Fruit fly (Drosophila melanogaster) whole organism, embryonic: ENCODE data around the gene Irc.
A peak's percentile ranks its signal among the peaks of the same experiment; 100 is the strongest.

Source experiments
- CG10209 ChIP-seq: fragments of 200-800 bp; sonication (Bioruptor generic); optimal IDR thresholded peaks from 3 replicates; lab custom pipeline; 2017; ENCODE audit warnings: missing biosample characterization, mild to moderate bottlenecking, missing genetic modification characterization, missing genetic modification reagents
- CG10366 ChIP-seq: fragments of 200-800 bp; sonication (Bioruptor generic); IDR thresholded peaks from 2 replicates; pipeline ENCODE4 v1.3.6; 2022; ENCODE audit warnings: missing biosample characterization, missing genetic modification characterization
- CG10431 ChIP-seq: fragments of 200-800 bp; sonication (Bioruptor generic); optimal IDR thresholded peaks from 3 replicates; lab custom pipeline; 2018; ENCODE audit warnings: missing biosample characterization, mild to moderate bottlenecking, missing genetic modification characterization
- CG11085 ChIP-seq: fragments of 200-800 bp; sonication (Bioruptor generic); IDR thresholded peaks from 2 replicates; pipeline ENCODE4 v1.3.6; 2022; ENCODE audit warnings: missing biosample characterization, missing genetic modification characterization
- CG11723 ChIP-seq: fragments of 200-800 bp; sonication (Bioruptor generic); optimal IDR thresholded peaks from 2 replicates; lab custom pipeline; 2017; ENCODE audit warnings: missing biosample characterization, mild to moderate bottlenecking, missing genetic modification characterization
- CG12744 ChIP-seq: fragments of 200-800 bp; sonication (Bioruptor generic); optimal IDR thresholded peaks from 2 replicates; lab custom pipeline; 2016; ENCODE audit warnings: missing biosample characterization, missing genetic modification characterization
- CG14050 ChIP-seq: fragments of 200-800 bp; sonication (Bioruptor generic); IDR thresholded peaks from 3 replicates; pipeline ENCODE4 v1.3.6; 2022; ENCODE audit warnings: missing biosample characterization, missing genetic modification characterization
- CG15696 ChIP-seq: fragments of 200-800 bp; sonication (Bioruptor generic); optimal IDR thresholded peaks from 2 replicates; lab custom pipeline; 2019; ENCODE audit warnings: missing biosample characterization, mild to moderate bottlenecking, missing genetic modification characterization, moderate library complexity
- CG16863 ChIP-seq: fragments of 200-800 bp; sonication (Bioruptor generic); optimal IDR thresholded peaks from 3 replicates; lab custom pipeline; 2016; ENCODE audit warnings: missing biosample characterization, missing genetic modification characterization
- CG17328 ChIP-seq: fragments of 200-800 bp; sonication (Bioruptor generic); IDR thresholded peaks from 2 replicates; pipeline ENCODE4 v1.3.6; 2022; ENCODE audit warnings: missing biosample characterization, missing genetic modification characterization
- CG18262 ChIP-seq: fragments of 200-800 bp; optimal IDR thresholded peaks from 3 replicates; lab custom pipeline; 2019; ENCODE audit warnings: missing biosample characterization, mild to moderate bottlenecking, missing genetic modification characterization, moderate library complexity
- CG2678 ChIP-seq: fragments of 200-800 bp; sonication (Bioruptor generic); optimal IDR thresholded peaks from 3 replicates; lab custom pipeline; 2019; ENCODE audit warnings: missing biosample characterization, mild to moderate bottlenecking, missing genetic modification characterization, moderate library complexity
- CG32532 ChIP-seq: fragments of 200-800 bp; sonication (Bioruptor generic); IDR thresholded peaks from 2 replicates; pipeline ENCODE4 v1.3.6; 2022; ENCODE audit warnings: missing biosample characterization, missing genetic modification characterization
- CG4617 ChIP-seq: fragments of 200-800 bp; sonication (Bioruptor generic); optimal IDR thresholded peaks from 3 replicates; lab custom pipeline; 2016; ENCODE audit warnings: missing biosample characterization, missing genetic modification characterization, borderline replicate concordance
- CG4707 ChIP-seq: fragments of 200-800 bp; sonication (Bioruptor generic); optimal IDR thresholded peaks from 2 replicates; lab custom pipeline; 2018; ENCODE audit warnings: missing biosample characterization, mild to moderate bottlenecking, missing genetic modification characterization, moderate library complexity
- CG4730 ChIP-seq: fragments of 200-800 bp; sonication (Bioruptor generic); IDR thresholded peaks from 2 replicates; pipeline ENCODE4 v1.3.6; 2022; ENCODE audit warnings: missing biosample characterization, missing genetic modification characterization
- CG8765 ChIP-seq: fragments of 200-800 bp; sonication (Bioruptor generic); IDR thresholded peaks from 2 replicates; pipeline ENCODE4 v1.3.6; 2022; ENCODE audit warnings: missing biosample characterization, missing genetic modification characterization
- CTCF ChIP-seq: fragments of 200-800 bp; sonication (Bioruptor generic); optimal IDR thresholded peaks from 2 replicates; lab custom pipeline; 2017; ENCODE audit warnings: missing biosample characterization, mild to moderate bottlenecking, missing genetic modification characterization, moderate library complexity
- CkIIα-i1 ChIP-seq: fragments of 200-800 bp; sonication (Bioruptor generic); IDR thresholded peaks from 2 replicates; pipeline ENCODE4 v1.3.6; 2022; ENCODE audit warnings: missing biosample characterization, missing genetic modification characterization
- Dfd ChIP-seq, 2 experiments: fragments of >200 bp; optimal IDR thresholded peaks; 2 replicates each; lab custom pipeline; 2017; ENCODE audit warnings: missing biosample characterization in 2 of 2, missing genetic modification characterization in 2 of 2
- Doc3 ChIP-seq: fragments of 200-800 bp; sonication (Bioruptor generic); IDR thresholded peaks from 3 replicates; pipeline ENCODE4 v1.3.6; 2022; ENCODE audit warnings: missing biosample characterization, missing genetic modification characterization; ENCODE audit not compliant: partially characterized antibody
- GATAe ChIP-seq: fragments of 200-800 bp; sonication (Bioruptor generic); conservative IDR thresholded peaks from 2 replicates; pipeline ENCODE4 v1.3.6; 2022; ENCODE audit warnings: missing biosample characterization, missing genetic modification characterization
- HLH3B ChIP-seq: fragments of 200-800 bp; sonication (Bioruptor generic); IDR thresholded peaks from 2 replicates; pipeline ENCODE4 v1.3.6; 2022; ENCODE audit warnings: missing biosample characterization, missing genetic modification characterization
- Jarid2 ChIP-seq: fragments of 200-800 bp; sonication (Bioruptor generic); optimal IDR thresholded peaks from 3 replicates; lab custom pipeline; 2017; ENCODE audit warnings: mild to moderate bottlenecking, missing biosample characterization, missing genetic modification reagents, missing genetic modification characterization
- Lpt ChIP-seq: fragments of >200 bp; optimal IDR thresholded peaks from 2 replicates; lab custom pipeline; 2018; ENCODE audit warnings: missing biosample characterization, missing genetic modification characterization
- Med ChIP-seq: fragments of 200-800 bp; sonication (Bioruptor generic); peaks from one replicate; lab custom pipeline; 2016; ENCODE audit warnings: missing biosample characterization, missing genetic modification characterization, mild to moderate bottlenecking, inconsistent platforms, moderate library complexity
- Mrtf ChIP-seq: fragments of 200-800 bp; sonication (Bioruptor generic); IDR thresholded peaks from 3 replicates; pipeline ENCODE4 v1.3.6; 2022; ENCODE audit warnings: missing biosample characterization, missing genetic modification characterization
- Nf-YB ChIP-seq: fragments of 200-800 bp; sonication (Bioruptor generic); optimal IDR thresholded peaks from 3 replicates; lab custom pipeline; 2019; ENCODE audit warnings: missing biosample characterization, mild to moderate bottlenecking, missing genetic modification characterization, moderate library complexity
- Poxn ChIP-seq: fragments of 200-800 bp; sonication (Bioruptor generic); IDR thresholded peaks from 2 replicates; pipeline ENCODE4 v1.3.6; 2022; ENCODE audit warnings: missing biosample characterization, missing genetic modification characterization
- Side ChIP-seq: fragments of 200-800 bp; sonication (Bioruptor generic); optimal IDR thresholded peaks from 2 replicates; lab custom pipeline; 2016; ENCODE audit warnings: missing biosample characterization, missing genetic modification characterization
- aop ChIP-seq: fragments of 200-800 bp; sonication (Bioruptor generic); IDR thresholded peaks from 2 replicates; pipeline ENCODE4 v1.3.6; 2022; ENCODE audit warnings: missing biosample characterization, missing genetic modification characterization
- crp ChIP-seq, 2 experiments: fragments of 200-800 bp; sonication (Bioruptor generic); optimal IDR thresholded peaks; 2 replicates in 1 of 2; 3 replicates in 1 of 2; lab custom pipeline; 2017; ENCODE audit warnings: missing biosample characterization in 2 of 2, missing genetic modification characterization in 2 of 2, mild to moderate bottlenecking in 1 of 2, moderate library complexity in 1 of 2
- danr ChIP-seq: fragments of 200-800 bp; sonication (Bioruptor generic); IDR thresholded peaks from 2 replicates; pipeline ENCODE4 v1.3.6; 2022; ENCODE audit warnings: missing biosample characterization, missing genetic modification characterization
- dmrt11E ChIP-seq: fragments of 200-800 bp; sonication (Bioruptor generic); optimal IDR thresholded peaks from 3 replicates; lab custom pipeline; 2018; ENCODE audit warnings: missing biosample characterization, mild to moderate bottlenecking, missing genetic modification characterization, moderate library complexity
- dmrt99B ChIP-seq: fragments of 200-800 bp; sonication (Bioruptor generic); optimal IDR thresholded peaks from 2 replicates; lab custom pipeline; 2018; ENCODE audit warnings: missing biosample characterization, mild to moderate bottlenecking, missing genetic modification characterization, moderate library complexity
- gcm2 ChIP-seq: fragments of 200-800 bp; sonication (Bioruptor generic); optimal IDR thresholded peaks from 2 replicates; lab custom pipeline; 2016; ENCODE audit warnings: missing biosample characterization, missing genetic modification characterization
- hkb ChIP-seq, 2 experiments: fragments of 200-800 bp in 1 of 2; fragments of >200 bp in 1 of 2; sonication (Bioruptor generic) in 1 of 2; IDR thresholded peaks in 1 of 2; optimal IDR thresholded peaks in 1 of 2; 2 replicates each; pipeline versions ENCODE4 v1.3.6 to Lab custom; 2017 to 2022; ENCODE audit warnings: missing biosample characterization in 1 of 2, missing genetic modification characterization in 1 of 2
- jing ChIP-seq: fragments of 200-800 bp; sonication (Bioruptor generic); optimal IDR thresholded peaks from 2 replicates; lab custom pipeline; 2018; ENCODE audit warnings: missing biosample characterization, mild to moderate bottlenecking, missing genetic modification characterization
- mirr ChIP-seq: fragments of 200-800 bp; sonication (Bioruptor generic); optimal IDR thresholded peaks from 3 replicates; lab custom pipeline; 2018; ENCODE audit warnings: missing biosample characterization, mild to moderate bottlenecking, missing genetic modification characterization
- nmo ChIP-seq: fragments of 200-800 bp; sonication (Bioruptor generic); optimal IDR thresholded peaks from 2 replicates; lab custom pipeline; 2018; ENCODE audit warnings: missing biosample characterization, mild to moderate bottlenecking, missing genetic modification characterization, moderate library complexity
- prd ChIP-seq, 3 experiments: fragments of >200 bp in 2 of 3; fragments of 200-800 bp in 1 of 3; sonication (Bioruptor generic) in 1 of 3; optimal IDR thresholded peaks in 2 of 3; IDR thresholded peaks in 1 of 3; 2 replicates in 2 of 3; 3 replicates in 1 of 3; pipeline versions ENCODE4 v1.3.6 to Lab custom; 2017 to 2022; ENCODE audit warnings: missing biosample characterization in 1 of 3, missing genetic modification characterization in 1 of 3
- repo ChIP-seq: fragments of 200-800 bp; sonication (Bioruptor generic); optimal IDR thresholded peaks from 2 replicates; lab custom pipeline; 2016; ENCODE audit warnings: missing biosample characterization, missing genetic modification characterization
- rib ChIP-seq: fragments of 200-800 bp; sonication (Bioruptor generic); IDR thresholded peaks from 2 replicates; pipeline ENCODE4 v1.3.6; 2022; ENCODE audit warnings: missing biosample characterization, missing genetic modification characterization
- schlank ChIP-seq: fragments of 200-800 bp; sonication (Bioruptor generic); optimal IDR thresholded peaks from 2 replicates; lab custom pipeline; 2018; ENCODE audit warnings: missing biosample characterization, mild to moderate bottlenecking, missing genetic modification characterization
- sima ChIP-seq: fragments of 200-800 bp; sonication (Bioruptor generic); optimal IDR thresholded peaks from 2 replicates; lab custom pipeline; 2016; ENCODE audit warnings: missing biosample characterization, missing genetic modification characterization
- slou ChIP-seq: fragments of 200-800 bp; sonication (Bioruptor generic); optimal IDR thresholded peaks from 3 replicates; lab custom pipeline; 2016; ENCODE audit warnings: missing biosample characterization, missing genetic modification characterization
- sna ChIP-seq: fragments of 200-800 bp; sonication (Bioruptor generic); IDR thresholded peaks from 2 replicates; pipeline ENCODE4 v1.3.6; 2022; ENCODE audit warnings: missing biosample characterization, missing genetic modification characterization; ENCODE audit not compliant: partially characterized antibody
- twi ChIP-seq: fragments of 200-800 bp; optimal IDR thresholded peaks from 2 replicates; lab custom pipeline; 2019; ENCODE audit warnings: missing biosample characterization, mild to moderate bottlenecking, missing genetic modification characterization, moderate library complexity
- unpg ChIP-seq: fragments of 200-800 bp; sonication (Bioruptor generic); optimal IDR thresholded peaks from 3 replicates; lab custom pipeline; 2018; ENCODE audit warnings: missing biosample characterization, mild to moderate bottlenecking, missing genetic modification characterization, moderate library complexity
- wdn ChIP-seq: fragments of 200-800 bp; sonication (Bioruptor generic); IDR thresholded peaks from 2 replicates; pipeline ENCODE4 v1.3.6; 2022; ENCODE audit warnings: missing biosample characterization, missing genetic modification characterization
- z ChIP-seq: fragments of 200-800 bp; sonication (Bioruptor generic); IDR thresholded peaks from 3 replicates; pipeline ENCODE4 v1.3.6; 2022; ENCODE audit warnings: missing biosample characterization, missing genetic modification characterization
- zfh1 ChIP-seq: fragments of 200-800 bp; sonication (Bioruptor generic); IDR thresholded peaks from 3 replicates; pipeline ENCODE4 v1.3.6; 2022; ENCODE audit warnings: missing biosample characterization, missing genetic modification characterization

Irc gene

dm6 chr3R:16991781-16992180, 10.9 kb upstream of the Irc start, which contains the start of gene EMC2B (continued):
- peak; percentile 16 for TF ChIP-seq mirr (GFP tag; lab: Kevin White, UChicago)
- no peak for TF ChIP-seq Jarid2 (GFP tag; lab: Kevin White, UChicago)
- no peak for TF ChIP-seq CG11085 (GFP tag; lab: Robert Waterston, UW)
- no peak for TF ChIP-seq slou (GFP tag; lab: Kevin White, UChicago)
- TF ChIP-seq Lpt (GFP tag; lab: Kevin White, UChicago) = no peak
- TF ChIP-seq CG10209 (GFP tag; lab: Kevin White, UChicago) = no peak
- no peak for TF ChIP-seq CG4730 (GFP tag; lab: Robert Waterston, UW)
- TF ChIP-seq HLH3B (GFP tag; lab: Robert Waterston, UW) = no peak
- TF ChIP-seq aop (GFP tag; lab: Robert Waterston, UW) = no peak
- TF ChIP-seq CG2678 = peak; percentile 46
- peak; percentile 5 for TF ChIP-seq CG15696 (tag; lab: Kevin White, UChicago)
- no peak for TF ChIP-seq Dfd (GFP tag; optimal IDR thresholded peaks at IDR 0.05; lab: Kevin White, UChicago)
- peak; percentile 29 for TF ChIP-seq dmrt11E (tag; lab: Kevin White, UChicago)
- TF ChIP-seq Med (GFP tag; lab: Kevin White, UChicago) = peak; percentile 83
- peak; percentile 41 for TF ChIP-seq nmo (GFP tag; lab: Kevin White, UChicago)
- TF ChIP-seq Poxn = no peak
- no peak for TF ChIP-seq rib (GFP tag; lab: Robert Waterston, UW)
- no peak for TF ChIP-seq CTCF (GFP tag; lab: Kevin White, UChicago)
- no peak for TF ChIP-seq repo (GFP tag; lab: Kevin White, UChicago)
- no peak for TF ChIP-seq Nf-YB (GFP tag; lab: Kevin White, UChicago)
- peak; percentile 38 for TF ChIP-seq dmrt99B
- no peak for TF ChIP-seq prd (optimal IDR thresholded peaks at IDR 0.05; lab: Kevin White, UChicago)
- TF ChIP-seq prd (GFP tag; IDR thresholded peaks at IDR 0.05; lab: Robert Waterston, UW) = no peak
- TF ChIP-seq unpg = peak; percentile 52
- no peak for TF ChIP-seq CkIIα-i1
- no peak for TF ChIP-seq wdn (GFP tag; lab: Robert Waterston, UW)
- peak; percentile 45 for TF ChIP-seq Side (GFP tag; lab: Kevin White, UChicago)
- no peak for TF ChIP-seq GATAe (GFP tag; lab: Robert Waterston, UW)
- no peak for TF ChIP-seq crp (GFP tag; optimal IDR thresholded peaks at IDR 0.05; lab: Kevin White, UChicago)
- TF ChIP-seq sna (GFP tag; lab: Robert Waterston, UW) = no peak
- no peak for TF ChIP-seq CG14050 (GFP tag; lab: Robert Waterston, UW)
- TF ChIP-seq schlank (tag; lab: Kevin White, UChicago) = no peak
- TF ChIP-seq CG8765 (GFP tag; lab: Robert Waterston, UW) = no peak
- no peak for TF ChIP-seq CG10366 (GFP tag; lab: Robert Waterston, UW)
- no peak for TF ChIP-seq CG32532 (GFP tag; lab: Robert Waterston, UW)
- peak; percentile 77 for TF ChIP-seq CG4617 (GFP tag; lab: Kevin White, UChicago)
- TF ChIP-seq sima (GFP tag; lab: Kevin White, UChicago) = peak; percentile 11
- TF ChIP-seq CG11723 (GFP tag; lab: Kevin White, UChicago) = no peak
- no peak for TF ChIP-seq Mrtf (GFP tag; lab: Robert Waterston, UW)
- TF ChIP-seq danr = no peak
- TF ChIP-seq jing (GFP tag; lab: Kevin White, UChicago) = no peak
- peak; percentile 8 for TF ChIP-seq CG18262 (tag; lab: Kevin White, UChicago)
- no peak for TF ChIP-seq hkb (optimal IDR thresholded peaks at IDR 0.05; lab: Kevin White, UChicago)
- no peak for TF ChIP-seq hkb (GFP tag; IDR thresholded peaks at IDR 0.05; lab: Robert Waterston, UW)
- no peak for TF ChIP-seq CG17328 (GFP tag; lab: Robert Waterston, UW)
- no peak for TF ChIP-seq CG10431 (GFP tag; lab: Kevin White, UChicago)
- TF ChIP-seq CG4707 (GFP tag; lab: Kevin White, UChicago) = no peak
- TF ChIP-seq twi (tag; lab: Kevin White, UChicago) = no peak
- no peak for TF ChIP-seq Doc3 (GFP tag; lab: Robert Waterston, UW)
- TF ChIP-seq CG12744 (GFP tag; lab: Kevin White, UChicago) = no peak
- TF ChIP-seq CG16863 (GFP tag; lab: Kevin White, UChicago) = no peak
- no peak for TF ChIP-seq zfh1 (GFP tag; lab: Robert Waterston, UW)
- no peak for TF ChIP-seq z (GFP tag; lab: Robert Waterston, UW)
- no peak for TF ChIP-seq gcm2 (GFP tag; lab: Kevin White, UChicago)
